Fruit fly (Drosophila melanogaster) whole organism, prepupa: ENCODE results near the gene if.

Source experiments
- CG10669 ChIP-seq: fragments of 200-800 bp; sonication (Bioruptor generic); optimal IDR thresholded peaks from 3 replicates; lab custom pipeline; 2018; ENCODE audit warnings: missing biosample characterization, mild to moderate bottlenecking, missing genetic modification characterization, moderate library complexity
- CG7368 ChIP-seq: fragments of 200-800 bp; sonication (Bioruptor generic); optimal IDR thresholded peaks from 3 replicates; lab custom pipeline; 2016; ENCODE audit warnings: missing biosample characterization, missing genetic modification characterization
- Eip75B ChIP-seq: fragments of 200-800 bp; sonication (Bioruptor generic); optimal IDR thresholded peaks from 3 replicates; lab custom pipeline; 2016; ENCODE audit warnings: missing biosample characterization, missing genetic modification characterization
- Eip78C ChIP-seq: fragments of 200-800 bp; sonication (Bioruptor generic); peaks from one replicate; lab custom pipeline; 2016; ENCODE audit warnings: missing biosample characterization, missing genetic modification characterization
- Hr38 ChIP-seq: sonication (Bioruptor generic); optimal IDR thresholded peaks from 2 replicates; lab custom pipeline; 2016; ENCODE audit warnings: missing biosample characterization, missing genetic modification characterization
- Hr4 ChIP-seq: fragments of 200-800 bp; sonication (Bioruptor generic); optimal IDR thresholded peaks from 3 replicates; lab custom pipeline; 2016; ENCODE audit warnings: missing biosample characterization, missing genetic modification characterization
- Smox ChIP-seq: fragments of 200-800 bp; sonication (Bioruptor generic); optimal IDR thresholded peaks from 3 replicates; lab custom pipeline; 2016; ENCODE audit warnings: missing biosample characterization, missing genetic modification characterization
- Sox102F ChIP-seq: fragments of 200-800 bp; sonication (Bioruptor generic); optimal IDR thresholded peaks from 2 replicates; lab custom pipeline; 2016; ENCODE audit warnings: missing biosample characterization, mild to moderate bottlenecking, missing genetic modification characterization
- pdm3 ChIP-seq: fragments of 200-800 bp; sonication (Bioruptor generic); optimal IDR thresholded peaks from 3 replicates; lab custom pipeline; 2016; ENCODE audit warnings: missing biosample characterization, missing genetic modification characterization

dm6 chrX:16778138-16778672 lies 5.0 kb downstream of the if start:
- no peak for TF ChIP-seq CG7368 (GFP tag; lab: Kevin White, UChicago)
- peak; percentile 13 for TF ChIP-seq CG10669 (GFP tag; lab: Kevin White, UChicago)
- no peak for TF ChIP-seq Hr38
- no peak for TF ChIP-seq Sox102F (GFP tag; lab: Kevin White, UChicago)
- peak; percentile 32 for TF ChIP-seq pdm3 (GFP tag; lab: Kevin White, UChicago)
- no peak for TF ChIP-seq Eip75B (GFP tag; lab: Kevin White, UChicago)
- no peak for TF ChIP-seq Smox (GFP tag; lab: Kevin White, UChicago)
- TF ChIP-seq Hr4 (GFP tag; lab: Kevin White, UChicago), result peak; percentile 29
- TF ChIP-seq Eip78C, result peak; percentile 76
